Worm (Caenorhabditis elegans): Measurements from ENCODE around the gene R05H10.7.

Gene R05H10.7

ce11 chrII:14814894-14815568, 40.3 kb upstream of the R05H10.7 start, which contains the start of gene W01D2.1 (continued):
- TF ChIP-seq ceh-28 (tag; optimal IDR thresholded peaks at IDR 0.05) (no peak), R02D3.7 (tag; optimal IDR thresholded peaks at IDR 0.05) (peak; percentile 26), nhr-12 (tag; optimal IDR thresholded peaks at IDR 0.05) (no peak), mdl-1 (tag; optimal IDR thresholded peaks at IDR 0.05) (no peak), sea-2 (GFP tag; optimal IDR thresholded peaks at IDR 0.05) (no peak), ceh-82 (tag; optimal IDR thresholded peaks at IDR 0.05) (no peak), lin-15B (tag; optimal IDR thresholded peaks at IDR 0.05) (peak; percentile 83), ama-1 (optimal IDR thresholded peaks at IDR 0.05) (no peak)

ce11 chrII:14816086-14816485, 39.2 kb upstream of the R05H10.7 start:
- TF ChIP-seq nhr-25 (tag; optimal IDR thresholded peaks at IDR 0.05): peak; percentile 25
- no peak for TF ChIP-seq egl-27 (tag; optimal IDR thresholded peaks at IDR 0.05)
- no peak for TF ChIP-seq nhr-11 (tag; optimal IDR thresholded peaks at IDR 0.05)
- TF ChIP-seq fkh-2 (tag; optimal IDR thresholded peaks at IDR 0.05): no peak
- no peak for TF ChIP-seq zag-1 (tag; optimal IDR thresholded peaks at IDR 0.05)
- TF ChIP-seq ceh-16 (tag; optimal IDR thresholded peaks at IDR 0.05): no peak
- no peak for TF ChIP-seq fos-1 (tag; optimal IDR thresholded peaks at IDR 0.05)
- TF ChIP-seq pqm-1 (tag; optimal IDR thresholded peaks at IDR 0.05): no peak

- TF ChIP-seq elt-2 (tag; optimal IDR thresholded peaks at IDR 0.05): no peak
- no peak for TF ChIP-seq tbx-2 (tag; optimal IDR thresholded peaks at IDR 0.05)
- no peak for TF ChIP-seq sea-2 (GFP tag; optimal IDR thresholded peaks at IDR 0.05)
- TF ChIP-seq nhr-67 (tag; optimal IDR thresholded peaks at IDR 0.05): no peak
- TF ChIP-seq elt-1 (tag; optimal IDR thresholded peaks at IDR 0.05): peak; percentile 47
Observed at ce11 chrII:14818376-14818775, 37.0 kb upstream of the R05H10.7 start, which contains the start of gene nhr-61. nhr-61 (minus strand) TSS chrII:14818543.

ce11 chrII:14819258-14819985, 35.9 kb upstream of the R05H10.7 start:
- TF ChIP-seq pha-4 (tag; optimal IDR thresholded peaks at IDR 0.05) (peak; percentile 52), nhr-67 (tag; optimal IDR thresholded peaks at IDR 0.05) (no peak), pqm-1 (tag; optimal IDR thresholded peaks at IDR 0.05) (peak; percentile 30), snpc-4 (tag; optimal IDR thresholded peaks at IDR 0.05) (peak; percentile 30), nhr-25 (tag; optimal IDR thresholded peaks at IDR 0.05) (peak; percentile 18), eor-1 (tag; optimal IDR thresholded peaks at IDR 0.05) (no peak), ZK546.5 (tag; optimal IDR thresholded peaks at IDR 0.05) (no peak), elt-2 (tag; optimal IDR thresholded peaks at IDR 0.05) (no peak)

ce11 chrII:14820460-14820859, 34.9 kb upstream of the R05H10.7 start:
- TF ChIP-seq lin-39 (tag; optimal IDR thresholded peaks at IDR 0.05) (no peak), jun-1 (tag; optimal IDR thresholded peaks at IDR 0.05) (no peak), nhr-237 (tag; optimal IDR thresholded peaks at IDR 0.05) (no peak), aly-2 (tag; optimal IDR thresholded peaks at IDR 0.05) (no peak), pha-4 (tag; optimal IDR thresholded peaks at IDR 0.05) (peak; percentile 2), skn-1 (tag; optimal IDR thresholded peaks at IDR 0.05) (peak; percentile 25), sea-2 (GFP tag; optimal IDR thresholded peaks at IDR 0.05) (no peak), fkh-2 (tag; optimal IDR thresholded peaks at IDR 0.05) (no peak), ztf-4 (tag; optimal IDR thresholded peaks at IDR 0.05) (no peak), nhr-77 (tag; optimal IDR thresholded peaks at IDR 0.05) (no peak), nhr-43 (tag; optimal IDR thresholded peaks at IDR 0.05; ENCODE audit: poor library complexity, severe bottlenecking) (no peak), nhr-67 (tag; optimal IDR thresholded peaks at IDR 0.05) (no peak), fos-1 (tag; optimal IDR thresholded peaks at IDR 0.05) (no peak), pqm-1 (tag; optimal IDR thresholded peaks at IDR 0.05) (peak; percentile 24), lsy-12 (tag; optimal IDR thresholded peaks at IDR 0.05) (no peak), elt-2 (tag; optimal IDR thresholded peaks at IDR 0.05) (no peak), fkh-10 (GFP tag; optimal IDR thresholded peaks at IDR 0.05) (no peak), nhr-25 (tag; optimal IDR thresholded peaks at IDR 0.05) (no peak), nfya-1 (tag; optimal IDR thresholded peaks at IDR 0.05; ENCODE audit: insufficient read depth) (no peak), zag-1 (tag; optimal IDR thresholded peaks at IDR 0.05) (no peak), ztf-11 (tag; optimal IDR thresholded peaks at IDR 0.05) (no peak), ceh-82 (tag; optimal IDR thresholded peaks at IDR 0.05) (no peak)

All from whole organism, L3 larva.